Worm (Caenorhabditis elegans): ENCODE measurements around the gene T11F8.1.

- TF ChIP-seq ztf-23 (GFP tag; IDR thresholded peaks at IDR 0.05) (no peak), cog-1 (tag; optimal IDR thresholded peaks at IDR 0.05) (no peak), ref-1 (GFP tag; conservative IDR thresholded peaks at IDR 0.05) (no peak), med-1 (GFP tag; optimal IDR thresholded peaks at IDR 0.05; ENCODE audit: insufficient read depth) (no peak)
Measured at ce11 chrIV:5473098-5473497, 6.3 kb upstream of the T11F8.1 start.

All from whole organism, midembryonic.